Worm (Caenorhabditis elegans) whole organism, L4 larva: ENCODE data around the gene str-155.
A peak's percentile ranks its signal among the peaks of the same experiment; 100 is the strongest.

ENCODE experiments used
- D1046.2 ChIP-seq: fragments of 200-800 bp; sonication (Bioruptor generic); IDR thresholded peaks from 2 replicates; pipeline ENCODE4 v1.3.6; 2022; ENCODE audit warnings: missing genetic modification characterization, missing compliant biosample characterization
- F10B5.3 ChIP-seq: sonication (generic microtip); optimal IDR thresholded peaks from 2 replicates; lab custom pipeline; 2016; ENCODE audit warnings: mild to moderate bottlenecking, missing genetic modification characterization, missing compliant biosample characterization
- F26F4.8 ChIP-seq: fragments of 200-800 bp; sonication (Bioruptor generic); conservative IDR thresholded peaks from 2 replicates; pipeline ENCODE4 v1.3.6; 2022; ENCODE audit warnings: missing genetic modification characterization, missing compliant biosample characterization
- F37D6.2 ChIP-seq: sonication (generic microtip); optimal IDR thresholded peaks from 2 replicates; lab custom pipeline; 2016; ENCODE audit warnings: mild to moderate bottlenecking, missing genetic modification characterization, missing compliant biosample characterization
- ZK337.2 ChIP-seq: fragments of 200-800 bp; sonication (Bioruptor generic); IDR thresholded peaks from 2 replicates; pipeline ENCODE4 v1.3.6; 2022; ENCODE audit warnings: missing genetic modification reagents, missing genetic modification characterization, missing compliant biosample characterization
- aha-1 ChIP-seq: fragments of 150-350 bp; peaks from one replicate; lab custom pipeline; 2014; ENCODE audit warnings: missing biosample characterization, missing genetic modification characterization
- aly-2 ChIP-seq: sonication (generic microtip); optimal IDR thresholded peaks from 2 replicates; lab custom pipeline; 2018; ENCODE audit warnings: missing biosample characterization, missing genetic modification characterization
- ama-1 ChIP-seq: fragments of 150-350 bp; optimal IDR thresholded peaks from 2 replicates; lab custom pipeline; 2014; ENCODE audit warnings: inconsistent platforms, mixed read lengths
- arid-1 ChIP-seq: fragments of 200-800 bp; sonication (Bioruptor generic); conservative IDR thresholded peaks from 2 replicates; pipeline ENCODE4 v1.3.6; 2022; ENCODE audit warnings: missing genetic modification reagents, missing genetic modification characterization, missing compliant biosample characterization
- attf-4 ChIP-seq: sonication (generic microtip); optimal IDR thresholded peaks from 3 replicates; lab custom pipeline; 2017; ENCODE audit warnings: missing biosample characterization, missing genetic modification characterization
- ceh-28 ChIP-seq: fragments of 150-350 bp; optimal IDR thresholded peaks from 2 replicates; lab custom pipeline; 2014; ENCODE audit warnings: missing biosample characterization, missing genetic modification reagents, missing genetic modification characterization
- daf-12 ChIP-seq: fragments of 150-350 bp; optimal IDR thresholded peaks from 2 replicates; lab custom pipeline; 2014; ENCODE audit warnings: missing biosample characterization, missing genetic modification reagents, missing genetic modification characterization
- dmd-6 ChIP-seq: fragments of 200-800 bp; sonication (Bioruptor generic); IDR thresholded peaks from 2 replicates; pipeline ENCODE4 v1.3.6; 2022; ENCODE audit warnings: missing genetic modification reagents, missing genetic modification characterization, missing compliant biosample characterization
- gei-8 ChIP-seq: fragments of 200-800 bp; sonication (Bioruptor generic); optimal IDR thresholded peaks from 2 replicates; lab custom pipeline; 2018; ENCODE audit warnings: mild to moderate bottlenecking, missing genetic modification characterization, missing compliant biosample characterization
- hmg-1.1 ChIP-seq: fragments of 200-800 bp; sonication (Bioruptor generic); IDR thresholded peaks from 2 replicates; pipeline ENCODE4 v1.3.6; 2022; ENCODE audit warnings: missing genetic modification reagents, missing genetic modification characterization, missing compliant biosample characterization
- lin-13 ChIP-seq: fragments of 150-350 bp; optimal IDR thresholded peaks from 2 replicates; lab custom pipeline; 2014; ENCODE audit warnings: missing biosample characterization, missing genetic modification reagents, missing genetic modification characterization
- lin-39 ChIP-seq: fragments of 150-350 bp; optimal IDR thresholded peaks from 2 replicates; lab custom pipeline; 2014; ENCODE audit warnings: missing biosample characterization, missing genetic modification reagents, missing genetic modification characterization
- mdt-29 ChIP-seq: fragments of 200-800 bp; sonication (Bioruptor generic); IDR thresholded peaks from 2 replicates; pipeline ENCODE4 v1.3.6; 2022; ENCODE audit warnings: missing genetic modification reagents, missing genetic modification characterization, missing compliant biosample characterization
- nhr-102 ChIP-seq: sonication (generic microtip); optimal IDR thresholded peaks from 2 replicates; lab custom pipeline; 2016; ENCODE audit warnings: mild to moderate bottlenecking, missing genetic modification characterization, moderate library complexity, missing compliant biosample characterization
- nhr-25 ChIP-seq: sonication (generic microtip); optimal IDR thresholded peaks from 2 replicates; lab custom pipeline; 2017; ENCODE audit warnings: missing genetic modification characterization, mild to moderate bottlenecking, missing compliant biosample characterization, antibody characterized with exemption, moderate library complexity, borderline replicate concordance; ENCODE audit not compliant: insufficient read depth
- nhr-28 ChIP-seq: fragments of 150-350 bp; optimal IDR thresholded peaks from 2 replicates; lab custom pipeline; 2014; ENCODE audit warnings: missing biosample characterization, missing genetic modification characterization
- nhr-77 ChIP-seq: fragments of 150-350 bp; optimal IDR thresholded peaks from 2 replicates; lab custom pipeline; 2014; ENCODE audit warnings: missing biosample characterization, missing genetic modification characterization
- php-3 ChIP-seq: fragments of 200-800 bp; sonication (Bioruptor generic); IDR thresholded peaks from 2 replicates; pipeline ENCODE4 v1.3.6; 2022; ENCODE audit warnings: missing genetic modification reagents, missing genetic modification characterization, missing compliant biosample characterization
- saeg-2 ChIP-seq: fragments of 200-800 bp; sonication (Bioruptor generic); IDR thresholded peaks from 2 replicates; pipeline ENCODE4 v1.3.6; 2022; ENCODE audit warnings: missing genetic modification reagents, missing genetic modification characterization, missing compliant biosample characterization
- sdz-12 ChIP-seq: fragments of 200-800 bp; sonication (Bioruptor generic); optimal IDR thresholded peaks from 2 replicates; lab custom pipeline; 2018; ENCODE audit warnings: mild to moderate bottlenecking, missing genetic modification characterization, missing compliant biosample characterization
- set-16 ChIP-seq: fragments of 200-800 bp; sonication (Bioruptor generic); IDR thresholded peaks from 2 replicates; pipeline ENCODE4 v1.3.6; 2022; ENCODE audit warnings: missing genetic modification reagents, missing genetic modification characterization, missing compliant biosample characterization
- snpc-1.2 ChIP-seq: fragments of 200-800 bp; sonication (Bioruptor generic); IDR thresholded peaks from 2 replicates; pipeline ENCODE4 v1.3.6; 2022; ENCODE audit warnings: missing genetic modification reagents, missing genetic modification characterization, missing compliant biosample characterization
- tag-97 ChIP-seq: fragments of 200-800 bp; sonication (Bioruptor generic); IDR thresholded peaks from 2 replicates; pipeline ENCODE4 v1.3.6; 2022; ENCODE audit warnings: missing genetic modification characterization, missing compliant biosample characterization
- tra-1 ChIP-seq: fragments of 200-800 bp; sonication (Bioruptor generic); IDR thresholded peaks from 2 replicates; pipeline ENCODE4 v1.3.6; 2022; ENCODE audit warnings: missing genetic modification reagents, missing genetic modification characterization, missing compliant biosample characterization
- vab-7 ChIP-seq: fragments of 200-800 bp; sonication (Bioruptor generic); IDR thresholded peaks from 2 replicates; pipeline ENCODE4 v1.3.6; 2022; ENCODE audit warnings: missing genetic modification reagents, missing genetic modification characterization, missing compliant biosample characterization

The str-155 gene

ce11 chrIV:4885435-4885834 lies 30.4 kb upstream of the str-155 start:
- peak; percentile 96 for TF ChIP-seq snpc-1.2 (GFP tag; lab: Robert Waterston, UW)
- TF ChIP-seq F26F4.8 = peak; percentile 66; the same call in 1 of the 2 replicates
- TF ChIP-seq D1046.2 (GFP tag; lab: Robert Waterston, UW) = no peak

ce11 chrIV:4887258-4887657 lies 28.5 kb upstream of the str-155 start, which contains the start of gene T08B6.1:
T08B6.1 (minus strand) TSS chrIV:4887358.
- TF ChIP-seq nhr-77 (tag; lab: Kevin White, UChicago) = no peak
- TF ChIP-seq F37D6.2 (tag; lab: Kevin White, UChicago) = no peak
- TF ChIP-seq nhr-25 (tag; lab: Kevin White, UChicago) = no peak
- TF ChIP-seq nhr-28 (tag; lab: Kevin White, UChicago) = no peak
- no peak for TF ChIP-seq lin-13
- TF ChIP-seq vab-7 (GFP tag; lab: Robert Waterston, UW) = no peak
- TF ChIP-seq daf-12 = no peak
- TF ChIP-seq tag-97 = no peak
- TF ChIP-seq sdz-12 = no peak
- TF ChIP-seq saeg-2 = no peak
- TF ChIP-seq ceh-28 (tag; lab: Kevin White, UChicago) = no peak
- TF ChIP-seq nhr-102 (tag; lab: Kevin White, UChicago) = no peak
- no peak for TF ChIP-seq ama-1
- TF ChIP-seq lin-39 = no peak
- no peak for TF ChIP-seq dmd-6
- TF ChIP-seq hmg-1.1 (GFP tag; lab: Robert Waterston, UW) = no peak
- no peak for TF ChIP-seq gei-8 (GFP tag; lab: Kevin White, UChicago)

- TF ChIP-seq arid-1 (GFP tag; lab: Robert Waterston, UW) (no peak), ZK337.2 (GFP tag; lab: Robert Waterston, UW) (no peak)
Measured at ce11 chrIV:4889613-4890012, 26.2 kb upstream of the str-155 start, which contains the start of gene sgnh-1. sgnh-1 (plus strand) TSS chrIV:4889913.

ce11 chrIV:4890543-4890942 lies 25.2 kb upstream of the str-155 start, which contains the start of gene T08B6.9:
T08B6.9 (plus strand) TSS chrIV:4890843.
- TF ChIP-seq F10B5.3 (tag; lab: Kevin White, UChicago) (no peak), attf-4 (tag; lab: Kevin White, UChicago) (no peak), D1046.2 (GFP tag; lab: Robert Waterston, UW) (no peak), ama-1 (no peak), php-3 (GFP tag; lab: Robert Waterston, UW) (no peak), mdt-29 (GFP tag; lab: Robert Waterston, UW) (no peak), tra-1 (GFP tag; lab: Robert Waterston, UW) (no peak)

ce11 chrIV:4903961-4904360 lies 11.8 kb upstream of the str-155 start, which contains the start of gene str-161:
str-161 (minus strand) TSS chrIV:4904061.
- TF ChIP-seq aha-1 (tag; lab: Kevin White, UChicago) = peak; percentile 52
- TF ChIP-seq set-16 (GFP tag; lab: Robert Waterston, UW) = no peak
- no peak for TF ChIP-seq aly-2 (tag; lab: Kevin White, UChicago)

- TF ChIP-seq aha-1 (tag; lab: Kevin White, UChicago) (peak; percentile 12), ceh-28 (tag; lab: Kevin White, UChicago) (peak; percentile 87), set-16 (GFP tag; lab: Robert Waterston, UW) (no peak)
Measured at ce11 chrIV:4905645-4906135, 10.1 kb upstream of the str-155 start, which contains the start of gene T08B6.4. T08B6.4 (plus strand) TSS chrIV:4905695.
